Fruit fly (Drosophila melanogaster) whole organism, wandering third instar larva: Measurements from ENCODE around the gene Srp72.

Source experiments
- Abd-B ChIP-seq: fragments of >200 bp; optimal IDR thresholded peaks from 2 replicates; lab custom pipeline; 2017; ENCODE audit warnings: missing biosample characterization, missing genetic modification characterization
- CG32264 ChIP-seq: fragments of 200-800 bp; sonication (Bioruptor generic); optimal IDR thresholded peaks from 2 replicates; lab custom pipeline; 2016; ENCODE audit warnings: missing biosample characterization, missing genetic modification characterization
- CG9705 ChIP-seq: fragments of 200-800 bp; sonication (Bioruptor generic); optimal IDR thresholded peaks from 2 replicates; lab custom pipeline; 2018; ENCODE audit warnings: missing biosample characterization, mild to moderate bottlenecking, missing genetic modification characterization
- CrebA ChIP-seq: fragments of 200-800 bp; sonication (Bioruptor generic); optimal IDR thresholded peaks from 2 replicates; lab custom pipeline; 2016; ENCODE audit warnings: missing biosample characterization, mild to moderate bottlenecking, missing genetic modification characterization, borderline replicate concordance
- Dfd ChIP-seq: fragments of >200 bp; optimal IDR thresholded peaks from 2 replicates; lab custom pipeline; 2017; ENCODE audit warnings: missing biosample characterization, missing genetic modification characterization
- Dif ChIP-seq: fragments of 200-275, 200-300 bp; sonication (Bioruptor generic); optimal IDR thresholded peaks from 2 replicates; lab custom pipeline; 2018; ENCODE audit warnings: missing biosample characterization, missing genetic modification characterization; ENCODE audit not compliant: partially characterized antibody
- GATAd ChIP-seq: sonication (Bioruptor generic); optimal IDR thresholded peaks from 2 replicates; lab custom pipeline; 2016; ENCODE audit warnings: missing biosample characterization, missing genetic modification characterization
- HLH106 ChIP-seq: fragments of 200-800 bp; optimal IDR thresholded peaks from 3 replicates; lab custom pipeline; 2019; ENCODE audit warnings: missing biosample characterization, mild to moderate bottlenecking, missing genetic modification characterization, moderate library complexity
- Hnf4 ChIP-seq: fragments of 200-800 bp; sonication (Bioruptor generic); optimal IDR thresholded peaks from 2 replicates; lab custom pipeline; 2016; ENCODE audit warnings: missing biosample characterization, mild to moderate bottlenecking, missing genetic modification characterization
- Hr78 ChIP-seq: fragments of >200 bp; optimal IDR thresholded peaks from 2 replicates; lab custom pipeline; 2017; ENCODE audit warnings: missing biosample characterization, missing genetic modification characterization
- Hr83 ChIP-seq: fragments of 200-300 bp; sonication (Bioruptor generic); optimal IDR thresholded peaks from 2 replicates; lab custom pipeline; 2016; ENCODE audit warnings: missing biosample characterization, mild to moderate bottlenecking, missing genetic modification characterization, moderate library complexity; ENCODE audit not compliant: poor library complexity, severe bottlenecking
- Jra ChIP-seq: sonication (Bioruptor generic); optimal IDR thresholded peaks from 2 replicates; lab custom pipeline; 2016; ENCODE audit warnings: missing biosample characterization, missing genetic modification characterization
- Mio ChIP-seq: sonication (Bioruptor generic); optimal IDR thresholded peaks from 2 replicates; lab custom pipeline; 2016; ENCODE audit warnings: missing biosample characterization, missing genetic modification characterization
- Myc ChIP-seq: fragments of >200 bp; optimal IDR thresholded peaks from 2 replicates; lab custom pipeline; 2017
- N ChIP-seq: fragments of >200 bp; optimal IDR thresholded peaks from 2 replicates; lab custom pipeline; 2018; ENCODE audit warnings: missing biosample characterization, missing external identifiers, missing genetic modification characterization
- OdsH ChIP-seq: fragments of 200-800 bp; sonication (Bioruptor generic); optimal IDR thresholded peaks from 2 replicates; lab custom pipeline; 2016; ENCODE audit warnings: missing biosample characterization, mild to moderate bottlenecking, missing genetic modification characterization
- Rel ChIP-seq, 2 experiments: fragments of 200-800 bp; sonication (Bioruptor generic) in 1 of 2; optimal IDR thresholded peaks; 2 replicates in 1 of 2; 3 replicates in 1 of 2; lab custom pipeline; 2016 to 2019; ENCODE audit warnings: mild to moderate bottlenecking in 2 of 2, missing biosample characterization in 2 of 2, missing genetic modification characterization in 2 of 2, moderate library complexity in 1 of 2
- Sp1 ChIP-seq: fragments of 200-800 bp; sonication (Bioruptor generic); optimal IDR thresholded peaks from 3 replicates; lab custom pipeline; 2019; ENCODE audit warnings: missing biosample characterization, mild to moderate bottlenecking, missing genetic modification characterization, moderate library complexity
- Vsx2 ChIP-seq: fragments of 200-300, 225-300 bp; sonication (Bioruptor generic); optimal IDR thresholded peaks from 2 replicates; lab custom pipeline; 2018; ENCODE audit warnings: missing biosample characterization, missing genetic modification characterization; ENCODE audit not compliant: partially characterized antibody
- br ChIP-seq: fragments of 200-800 bp; sonication (Bioruptor generic); optimal IDR thresholded peaks from 2 replicates; lab custom pipeline; 2016; ENCODE audit warnings: missing biosample characterization, missing genetic modification characterization
- brk ChIP-seq: fragments of 200-800 bp; sonication (Bioruptor generic); optimal IDR thresholded peaks from 2 replicates; lab custom pipeline; 2016; ENCODE audit warnings: missing biosample characterization, mild to moderate bottlenecking, missing genetic modification characterization
- dl ChIP-seq, 2 experiments: fragments of 175-275, 200-275 bp in 1 of 2; fragments of 200-275 bp in 1 of 2; sonication (Bioruptor generic); optimal IDR thresholded peaks; lab custom pipeline; 2018; ENCODE audit warnings: mild to moderate bottlenecking in 2 of 2, missing biosample characterization in 2 of 2, missing genetic modification characterization in 2 of 2, moderate library complexity in 2 of 2; ENCODE audit not compliant: partially characterized antibody in 2 of 2, insufficient read depth in 1 of 2
- dmrt93B ChIP-seq: fragments of 200-800 bp; sonication (Bioruptor generic); optimal IDR thresholded peaks from 2 replicates; lab custom pipeline; 2018; ENCODE audit warnings: missing biosample characterization, mild to moderate bottlenecking, missing genetic modification characterization
- dsf ChIP-seq: sonication (Bioruptor generic); optimal IDR thresholded peaks from 2 replicates; lab custom pipeline; 2016; ENCODE audit warnings: missing biosample characterization, missing genetic modification characterization, borderline replicate concordance
- ey ChIP-seq: fragments of 200-800 bp; sonication (Bioruptor generic); optimal IDR thresholded peaks from 2 replicates; lab custom pipeline; 2016; ENCODE audit warnings: missing biosample characterization, missing genetic modification characterization
- foxo ChIP-seq, 2 experiments: fragments of 200-800 bp; sonication (Bioruptor generic); optimal IDR thresholded peaks; 2 replicates in 1 of 2; 3 replicates in 1 of 2; lab custom pipeline; 2016 to 2017; ENCODE audit warnings: missing biosample characterization in 2 of 2, missing genetic modification characterization in 2 of 2
- fru ChIP-seq: fragments of 200-800 bp; sonication (Bioruptor generic); optimal IDR thresholded peaks from 3 replicates; lab custom pipeline; 2016; ENCODE audit warnings: missing biosample characterization, mild to moderate bottlenecking, missing genetic modification characterization
- h ChIP-seq: fragments of 200-800 bp; sonication (Bioruptor generic); optimal IDR thresholded peaks from 3 replicates; lab custom pipeline; 2016; ENCODE audit warnings: missing biosample characterization, mild to moderate bottlenecking, missing genetic modification characterization
- jim ChIP-seq: fragments of 175-275, 200-325 bp; sonication (Bioruptor generic); optimal IDR thresholded peaks from 2 replicates; lab custom pipeline; 2016; ENCODE audit warnings: missing biosample characterization, mild to moderate bottlenecking, missing genetic modification characterization
- lola ChIP-seq: fragments of >200 bp; optimal IDR thresholded peaks from 2 replicates; lab custom pipeline; 2017; ENCODE audit warnings: missing biosample characterization, missing genetic modification characterization
- pan ChIP-seq: fragments of >200 bp; optimal IDR thresholded peaks from 2 replicates; lab custom pipeline; 2017
- psq ChIP-seq: fragments of 200-800 bp; sonication (Bioruptor generic); optimal IDR thresholded peaks from 3 replicates; lab custom pipeline; 2017; ENCODE audit warnings: missing biosample characterization, mild to moderate bottlenecking, missing genetic modification characterization, moderate library complexity
- rgr ChIP-seq: fragments of 200-800 bp; sonication (Bioruptor generic); optimal IDR thresholded peaks from 3 replicates; lab custom pipeline; 2016; ENCODE audit warnings: missing biosample characterization, mild to moderate bottlenecking, missing genetic modification characterization
- sage ChIP-seq: fragments of 200-800 bp; sonication (Bioruptor generic); optimal IDR thresholded peaks from 2 replicates; lab custom pipeline; 2016; ENCODE audit warnings: missing biosample characterization, mild to moderate bottlenecking, missing genetic modification characterization
- sv ChIP-seq: fragments of 200-800 bp; sonication (Bioruptor generic); optimal IDR thresholded peaks from 3 replicates; lab custom pipeline; 2016; ENCODE audit warnings: missing biosample characterization, missing genetic modification characterization
- tai ChIP-seq: sonication (Bioruptor generic); optimal IDR thresholded peaks from 2 replicates; lab custom pipeline; 2016; ENCODE audit warnings: missing biosample characterization, missing genetic modification characterization
- usp ChIP-seq: fragments of >200 bp; optimal IDR thresholded peaks from 2 replicates; lab custom pipeline; 2017; ENCODE audit warnings: missing biosample characterization, missing genetic modification characterization
- woc ChIP-seq: sonication (Bioruptor generic); optimal IDR thresholded peaks from 2 replicates; lab custom pipeline; 2016; ENCODE audit warnings: missing biosample characterization, mild to moderate bottlenecking, missing genetic modification characterization

Srp72 gene

DNA sequence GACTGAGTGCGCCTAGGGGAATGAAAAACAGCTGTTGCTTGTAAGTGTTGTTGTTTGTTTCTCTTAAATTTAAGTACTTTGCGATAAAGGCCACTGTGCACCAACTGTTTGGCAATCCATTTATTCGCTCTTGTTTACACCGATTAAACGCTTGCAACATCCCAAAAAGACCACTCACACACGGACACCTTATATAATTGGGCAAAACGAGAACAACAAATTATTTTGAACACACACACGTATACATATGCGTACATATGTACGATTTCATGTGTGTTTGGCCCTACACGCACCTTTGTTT is 31.4 kb upstream of the Srp72 start:
- TF ChIP-seq Hr83 (GFP tag; lab: Kevin White, UChicago), result no peak
- no peak for TF ChIP-seq Sp1 (GFP tag; lab: Kevin White, UChicago)
- no peak for TF ChIP-seq fru (GFP tag; lab: Kevin White, UChicago)
- TF ChIP-seq, all 38 proteins: peak for 0

dm6 chr3R:20557415-20558105 is 31.0 kb upstream of the Srp72 start, which contains the start of the genes DPCoAC and CG5180:
Gene DPCoAC (minus strand): TSS chr3R:20557667.
Gene CG5180 (plus strand): TSS chr3R:20557930.
- TF ChIP-seq h (GFP tag; lab: Kevin White, UChicago) (peak; percentile 6), tai (GFP tag; lab: Kevin White, UChicago) (no peak), HLH106 (tag; lab: Kevin White, UChicago) (peak; percentile 63), pan (lab: Kevin White, UChicago) (no peak), sage (GFP tag; lab: Kevin White, UChicago) (no peak), CG32264 (GFP tag; lab: Kevin White, UChicago) (no peak), usp (GFP tag; lab: Kevin White, UChicago) (no peak), woc (GFP tag; lab: Kevin White, UChicago) (peak; percentile 71), dmrt93B (GFP tag; lab: Kevin White, UChicago) (peak; percentile 24), ey (GFP tag; lab: Kevin White, UChicago) (no peak), lola (no peak), foxo (GFP tag; optimal IDR thresholded peaks at IDR 0.05; lab: Kevin White, UChicago) (peak; percentile 34 to 44), jim (peak; percentile 54), Sp1 (GFP tag; lab: Kevin White, UChicago) (peak; percentile 28), Myc (lab: Kevin White, UChicago) (no peak), Hr83 (GFP tag; lab: Kevin White, UChicago) (no peak), Dif (GFP tag; lab: Kevin White, UChicago) (peak; percentile 53), fru (GFP tag; lab: Kevin White, UChicago) (no peak), Abd-B (GFP tag; lab: Kevin White, UChicago) (no peak), rgr (no peak), Mio (GFP tag; lab: Kevin White, UChicago) (no peak), dl (GFP tag; optimal IDR thresholded peaks at IDR 0.05; lab: Kevin White, UChicago; ENCODE audit: insufficient read depth in 1 of 2, partially characterized antibody in 2 of 2) (peak in 1 of 2 experiments; percentile 21), CG9705 (GFP tag; lab: Kevin White, UChicago) (peak; percentile 16), psq (GFP tag; lab: Kevin White, UChicago) (peak; percentile 77), Dfd (GFP tag; lab: Kevin White, UChicago) (no peak), Jra (GFP tag; lab: Kevin White, UChicago) (peak; percentile 72), GATAd (GFP tag; lab: Kevin White, UChicago) (no peak), N (no peak), br (no peak), dsf (GFP tag; lab: Kevin White, UChicago) (no peak), Rel (GFP tag; optimal IDR thresholded peaks at IDR 0.05; lab: Kevin White, UChicago) (no peak), Rel (tag; optimal IDR thresholded peaks at IDR 0.05; lab: Kevin White, UChicago) (peak; percentile 56), Hnf4 (GFP tag; lab: Kevin White, UChicago) (peak; percentile 76), Hr78 (GFP tag; lab: Kevin White, UChicago) (no peak), sv (peak; percentile 30), OdsH (GFP tag; lab: Kevin White, UChicago) (no peak), Vsx2 (no peak), CrebA (GFP tag; lab: Kevin White, UChicago) (no peak), brk (GFP tag; lab: Kevin White, UChicago) (no peak)
- TF ChIP-seq, all 38 proteins: peak for 15
